Fruit fly (Drosophila melanogaster) whole organism, embryonic: ENCODE data around the gene Obp93a.

ENCODE experiments used
- CG10147 ChIP-seq: fragments of 200-800 bp; sonication (Bioruptor generic); optimal IDR thresholded peaks from 2 replicates; lab custom pipeline; 2019; ENCODE audit warnings: missing biosample characterization, mild to moderate bottlenecking, missing genetic modification characterization, moderate library complexity
- CG11560 ChIP-seq: fragments of 200-800 bp; sonication (Bioruptor generic); IDR thresholded peaks from 3 replicates; pipeline ENCODE4 v1.3.6; 2022; ENCODE audit warnings: missing biosample characterization, missing genetic modification characterization
- CG1233 ChIP-seq: fragments of 200-800 bp; sonication (Bioruptor generic); optimal IDR thresholded peaks from 4 replicates; lab custom pipeline; 2018; ENCODE audit warnings: missing biosample characterization, mild to moderate bottlenecking, missing genetic modification characterization
- CG14860 ChIP-seq: fragments of 200-800 bp; sonication (Bioruptor generic); IDR thresholded peaks from 3 replicates; pipeline ENCODE4 v1.3.6; 2022; ENCODE audit warnings: missing biosample characterization, missing genetic modification characterization; ENCODE audit not compliant: partially characterized antibody
- CG1603 ChIP-seq: fragments of 200-800 bp; sonication (Bioruptor generic); optimal IDR thresholded peaks from 2 replicates; lab custom pipeline; 2019; ENCODE audit warnings: missing biosample characterization, mild to moderate bottlenecking, missing genetic modification characterization, moderate library complexity
- CG16813 ChIP-seq: fragments of 200-800 bp; sonication (Bioruptor generic); IDR thresholded peaks from 3 replicates; pipeline ENCODE4 v1.3.6; 2022; ENCODE audit warnings: missing biosample characterization, missing genetic modification characterization; ENCODE audit not compliant: partially characterized antibody
- CG18262 ChIP-seq: fragments of 200-800 bp; optimal IDR thresholded peaks from 3 replicates; lab custom pipeline; 2019; ENCODE audit warnings: missing biosample characterization, mild to moderate bottlenecking, missing genetic modification characterization, moderate library complexity
- CG18619 ChIP-seq: fragments of 200-800 bp; sonication (Bioruptor generic); optimal IDR thresholded peaks from 3 replicates; lab custom pipeline; 2017; ENCODE audit warnings: missing biosample characterization, mild to moderate bottlenecking, missing genetic modification characterization
- CG18764 ChIP-seq: fragments of 200-800 bp; sonication (Bioruptor generic); optimal IDR thresholded peaks from 3 replicates; lab custom pipeline; 2016; ENCODE audit warnings: missing biosample characterization, missing genetic modification characterization
- CG2116 ChIP-seq: fragments of 200-800 bp; sonication (Bioruptor generic); optimal IDR thresholded peaks from 3 replicates; lab custom pipeline; 2018; ENCODE audit warnings: missing biosample characterization, mild to moderate bottlenecking, missing genetic modification characterization
- CG2712 ChIP-seq: fragments of 200-800 bp; optimal IDR thresholded peaks from 3 replicates; lab custom pipeline; 2019; ENCODE audit warnings: missing biosample characterization, mild to moderate bottlenecking, missing genetic modification characterization, moderate library complexity
- CG31224 ChIP-seq: fragments of 200-800 bp; sonication (Bioruptor generic); IDR thresholded peaks from 2 replicates; pipeline ENCODE4 v1.3.6; 2022; ENCODE audit warnings: missing biosample characterization, missing genetic modification characterization
- CG31365 ChIP-seq: fragments of 200-800 bp; sonication (Bioruptor generic); optimal IDR thresholded peaks from 2 replicates; lab custom pipeline; 2018; ENCODE audit warnings: missing biosample characterization, mild to moderate bottlenecking, missing genetic modification characterization
- CG32532 ChIP-seq: fragments of 200-800 bp; sonication (Bioruptor generic); IDR thresholded peaks from 2 replicates; pipeline ENCODE4 v1.3.6; 2022; ENCODE audit warnings: missing biosample characterization, missing genetic modification characterization
- CG33557 ChIP-seq: fragments of 200-800 bp; sonication (Bioruptor generic); optimal IDR thresholded peaks from 2 replicates; lab custom pipeline; 2019; ENCODE audit warnings: missing biosample characterization, mild to moderate bottlenecking, missing genetic modification characterization, moderate library complexity
- CG3838 ChIP-seq: fragments of 200-800 bp; sonication (Bioruptor generic); optimal IDR thresholded peaks from 3 replicates; lab custom pipeline; 2016; ENCODE audit warnings: missing biosample characterization, missing genetic modification characterization
- CG3847 ChIP-seq: fragments of 200-800 bp; sonication (Bioruptor generic); IDR thresholded peaks from 2 replicates; pipeline ENCODE4 v1.3.6; 2022; ENCODE audit warnings: missing biosample characterization, missing genetic modification characterization
- CG3995 ChIP-seq: fragments of 200-800 bp; sonication (Bioruptor generic); optimal IDR thresholded peaks from 3 replicates; lab custom pipeline; 2016; ENCODE audit warnings: missing biosample characterization, missing genetic modification characterization
- CG6272 ChIP-seq: fragments of 200-800 bp; sonication (Bioruptor generic); IDR thresholded peaks from 2 replicates; pipeline ENCODE4 v1.3.6; 2022; ENCODE audit warnings: missing biosample characterization, missing genetic modification characterization
- CG7786 ChIP-seq: fragments of 200-800 bp; sonication (Bioruptor generic); optimal IDR thresholded peaks from 2 replicates; lab custom pipeline; 2016; ENCODE audit warnings: missing biosample characterization, missing genetic modification characterization
- CG7839 ChIP-seq: fragments of 200-800 bp; sonication (Bioruptor generic); optimal IDR thresholded peaks from 3 replicates; lab custom pipeline; 2018; ENCODE audit warnings: missing biosample characterization, mild to moderate bottlenecking, missing genetic modification characterization, moderate library complexity
- CG7928 ChIP-seq: fragments of 200-800 bp; sonication (Bioruptor generic); optimal IDR thresholded peaks from 2 replicates; lab custom pipeline; 2017; ENCODE audit warnings: missing biosample characterization, mild to moderate bottlenecking, missing genetic modification characterization
- CG7963 ChIP-seq: fragments of 200-800 bp; sonication (Bioruptor generic); IDR thresholded peaks from 3 replicates; pipeline ENCODE4 v1.3.6; 2022; ENCODE audit warnings: missing biosample characterization, missing genetic modification characterization; ENCODE audit not compliant: partially characterized antibody
- CkIIα-i1 ChIP-seq: fragments of 200-800 bp; sonication (Bioruptor generic); IDR thresholded peaks from 2 replicates; pipeline ENCODE4 v1.3.6; 2022; ENCODE audit warnings: missing biosample characterization, missing genetic modification characterization
- Dek ChIP-seq: fragments of 200-800 bp; sonication (Bioruptor generic); optimal IDR thresholded peaks from 3 replicates; lab custom pipeline; 2019; ENCODE audit warnings: missing biosample characterization, mild to moderate bottlenecking, missing genetic modification characterization, moderate library complexity
- Dip3 ChIP-seq: fragments of 200-800 bp; sonication (Bioruptor generic); optimal IDR thresholded peaks from 3 replicates; lab custom pipeline; 2016; ENCODE audit warnings: missing biosample characterization, missing genetic modification characterization
- Dref ChIP-seq: fragments of 200-800 bp; sonication (Bioruptor generic); IDR thresholded peaks from 2 replicates; pipeline ENCODE4 v1.3.6; 2022; ENCODE audit warnings: missing biosample characterization, missing genetic modification characterization
- Jarid2 ChIP-seq: fragments of 200-800 bp; sonication (Bioruptor generic); optimal IDR thresholded peaks from 3 replicates; lab custom pipeline; 2017; ENCODE audit warnings: mild to moderate bottlenecking, missing biosample characterization, missing genetic modification reagents, missing genetic modification characterization
- Mad ChIP-seq: fragments of 200-800 bp; sonication (Bioruptor generic); optimal IDR thresholded peaks from 2 replicates; lab custom pipeline; 2016; ENCODE audit warnings: missing biosample characterization, missing genetic modification characterization
- Mes4 ChIP-seq: fragments of 200-800 bp; sonication (Bioruptor generic); optimal IDR thresholded peaks from 2 replicates; lab custom pipeline; 2016; ENCODE audit warnings: missing biosample characterization, missing genetic modification characterization
- Mrtf ChIP-seq: fragments of 200-800 bp; sonication (Bioruptor generic); IDR thresholded peaks from 3 replicates; pipeline ENCODE4 v1.3.6; 2022; ENCODE audit warnings: missing biosample characterization, missing genetic modification characterization
- Pdp1 ChIP-seq, 2 experiments: fragments of 200-800 bp; sonication (Bioruptor generic); optimal IDR thresholded peaks; 3 replicates each; lab custom pipeline; 2016; ENCODE audit warnings: missing biosample characterization in 2 of 2, missing genetic modification characterization in 2 of 2, mild to moderate bottlenecking in 1 of 2, moderate library complexity in 1 of 2
- Ptx1 ChIP-seq: fragments of 200-800 bp; sonication (Bioruptor generic); IDR thresholded peaks from 2 replicates; pipeline ENCODE4 v1.3.6; 2022; ENCODE audit warnings: missing biosample characterization, missing genetic modification characterization
- Sox100B ChIP-seq: fragments of 200-800 bp; sonication (Bioruptor generic); optimal IDR thresholded peaks from 3 replicates; lab custom pipeline; 2018; ENCODE audit warnings: missing biosample characterization, mild to moderate bottlenecking, missing genetic modification characterization
- Xrp1 ChIP-seq: fragments of 200-800 bp; sonication (Bioruptor generic); IDR thresholded peaks from 2 replicates; pipeline ENCODE4 v1.3.6; 2022; ENCODE audit warnings: missing biosample characterization, missing genetic modification characterization
- bab2 ChIP-seq: fragments of 200-800 bp; sonication (Bioruptor generic); optimal IDR thresholded peaks from 2 replicates; lab custom pipeline; 2016; ENCODE audit warnings: missing biosample characterization, missing genetic modification characterization
- cg ChIP-seq: fragments of 200-800 bp; sonication (Bioruptor generic); optimal IDR thresholded peaks from 3 replicates; lab custom pipeline; 2019; ENCODE audit warnings: missing biosample characterization, mild to moderate bottlenecking, missing genetic modification characterization, moderate library complexity
- chm ChIP-seq: fragments of 200-800 bp; sonication (Bioruptor generic); IDR thresholded peaks from 2 replicates; pipeline ENCODE4 v1.3.6; 2022; ENCODE audit warnings: missing biosample characterization, missing genetic modification characterization
- croc ChIP-seq: fragments of 200-800 bp; sonication (Bioruptor generic); conservative IDR thresholded peaks from 3 replicates; pipeline ENCODE4 v1.3.6; 2022; ENCODE audit warnings: missing biosample characterization, missing genetic modification characterization
- ems ChIP-seq: fragments of 200-800 bp; sonication (Bioruptor generic); optimal IDR thresholded peaks from 3 replicates; lab custom pipeline; 2016; ENCODE audit warnings: missing biosample characterization, missing genetic modification characterization
- fu2 ChIP-seq: fragments of 200-800 bp; sonication (Bioruptor generic); optimal IDR thresholded peaks from 2 replicates; lab custom pipeline; 2016; ENCODE audit warnings: missing biosample characterization, missing genetic modification characterization
- gem ChIP-seq: fragments of 200-800 bp; sonication (Bioruptor generic); optimal IDR thresholded peaks from 2 replicates; lab custom pipeline; 2019; ENCODE audit warnings: missing biosample characterization, mild to moderate bottlenecking, missing genetic modification characterization, moderate library complexity
- gfzf ChIP-seq: fragments of 200-800 bp; sonication (Bioruptor generic); optimal IDR thresholded peaks from 2 replicates; lab custom pipeline; 2016; ENCODE audit warnings: missing biosample characterization, mild to moderate bottlenecking, missing genetic modification characterization, moderate library complexity
- grau ChIP-seq: fragments of 200-800 bp; optimal IDR thresholded peaks from 3 replicates; lab custom pipeline; 2019; ENCODE audit warnings: missing biosample characterization, mild to moderate bottlenecking, missing genetic modification characterization, moderate library complexity
- gsb ChIP-seq: fragments of 200-800 bp; sonication (Bioruptor generic); IDR thresholded peaks from 2 replicates; pipeline ENCODE4 v1.3.6; 2022; ENCODE audit warnings: missing biosample characterization, missing genetic modification characterization
- gsb-n ChIP-seq: fragments of 200-800 bp; sonication (Bioruptor generic); optimal IDR thresholded peaks from 3 replicates; lab custom pipeline; 2018; ENCODE audit warnings: missing biosample characterization, mild to moderate bottlenecking, missing genetic modification characterization
- klu ChIP-seq: fragments of 200-800 bp; sonication (Bioruptor generic); IDR thresholded peaks from 2 replicates; pipeline ENCODE4 v1.3.6; 2022; ENCODE audit warnings: missing biosample characterization, missing genetic modification characterization
- pzg ChIP-seq: fragments of 200-800 bp; sonication (Bioruptor generic); optimal IDR thresholded peaks from 3 replicates; lab custom pipeline; 2018; ENCODE audit warnings: missing biosample characterization, mild to moderate bottlenecking, missing genetic modification characterization, moderate library complexity
- ranshi ChIP-seq: fragments of 200-800 bp; sonication (Bioruptor generic); IDR thresholded peaks from 2 replicates; pipeline ENCODE4 v1.3.6; 2022; ENCODE audit warnings: missing biosample characterization, missing genetic modification characterization
- tio ChIP-seq: fragments of 200-800 bp; sonication (Bioruptor generic); optimal IDR thresholded peaks from 2 replicates; lab custom pipeline; 2017; ENCODE audit warnings: missing biosample characterization, missing genetic modification characterization, inconsistent platforms
- vfl ChIP-seq: fragments of 200-800 bp; sonication (Bioruptor generic); optimal IDR thresholded peaks from 2 replicates; lab custom pipeline; 2016; ENCODE audit warnings: missing biosample characterization, missing genetic modification characterization

The Obp93a gene

dm6 chr3R:21140458-21140857 is 10.9 kb upstream of the Obp93a start, which contains the start of gene SNF4Agamma:
Gene SNF4Agamma (plus strand): TSS chr3R:21140739.
- TF ChIP-seq CG11560 (tag; lab: Robert Waterston, UW) (no peak), CkIIα-i1 (GFP tag; lab: Robert Waterston, UW) (no peak), CG32532 (GFP tag; lab: Robert Waterston, UW) (peak; percentile 48), Mes4 (peak; percentile 0), CG18764 (GFP tag; lab: Kevin White, UChicago) (peak; percentile 10), Mrtf (no peak), CG3995 (GFP tag; lab: Kevin White, UChicago) (no peak), grau (tag; lab: Kevin White, UChicago) (peak; percentile 36), Mad (peak; percentile 13), CG18619 (no peak), Sox100B (GFP tag; lab: Kevin White, UChicago) (no peak), CG2712 (tag; lab: Kevin White, UChicago) (peak; percentile 63), CG3847 (GFP tag; lab: Robert Waterston, UW) (peak; percentile 73), Dref (GFP tag; lab: Robert Waterston, UW) (peak; percentile 63), CG2116 (peak; percentile 35), gfzf (GFP tag; lab: Kevin White, UChicago) (peak; percentile 29), Pdp1 (GFP tag; optimal IDR thresholded peaks at IDR 0.05; lab: Kevin White, UChicago) (peak in 1 of 2 experiments; percentile 24), CG7839 (tag; lab: Kevin White, UChicago) (peak; percentile 19), ems (GFP tag; lab: Kevin White, UChicago) (peak; percentile 17), CG33557 (no peak), ranshi (GFP tag; lab: Robert Waterston, UW) (no peak), Dip3 (GFP tag; lab: Kevin White, UChicago) (peak; percentile 12), gsb (GFP tag; lab: Robert Waterston, UW) (no peak), vfl (peak; percentile 15), gsb-n (peak; percentile 67), CG6272 (no peak), Ptx1 (0 out of 2 replicates have a peak, but pooled peaks have one; percentile 38), CG14860 (peak; percentile 44; the same call in 2 of the 3 replicates), croc (0 out of 3 replicates have a peak, but pooled peaks have one; percentile 19), CG7928 (GFP tag; lab: Kevin White, UChicago) (no peak), CG1233 (no peak), Xrp1 (peak; percentile 16; the same call in 1 of the 2 replicates), chm (GFP tag; lab: Robert Waterston, UW) (no peak), gem (tag; lab: Kevin White, UChicago) (peak; percentile 50), Dek (tag; lab: Kevin White, UChicago) (peak; percentile 32), tio (GFP tag; lab: Kevin White, UChicago) (no peak), CG1603 (tag; lab: Kevin White, UChicago) (peak; percentile 1), bab2 (peak; percentile 14), CG31224 (0 out of 2 replicates have a peak, but pooled peaks have one; percentile 5), CG7963 (GFP tag; lab: Robert Waterston, UW) (no peak), cg (GFP tag; lab: Kevin White, UChicago) (no peak), CG10147 (GFP tag; lab: Kevin White, UChicago) (peak; percentile 24), CG18262 (peak; percentile 19), Jarid2 (no peak), CG31365 (tag; lab: Kevin White, UChicago) (no peak), CG3838 (GFP tag; lab: Kevin White, UChicago) (no peak), pzg (GFP tag; lab: Kevin White, UChicago) (peak; percentile 72), CG7786 (GFP tag; lab: Kevin White, UChicago) (no peak), klu (GFP tag; lab: Robert Waterston, UW) (no peak), fu2 (GFP tag; lab: Kevin White, UChicago) (no peak), CG16813 (GFP tag; lab: Robert Waterston, UW) (peak; percentile 77)
